Worm (Caenorhabditis elegans) whole organism, young adult: ENCODE data around the gene T22C8.6.

Experiments
- F10E7.11 ChIP-seq: sonication (generic microtip); optimal IDR thresholded peaks from 2 replicates; lab custom pipeline; 2017; ENCODE audit warnings: mild to moderate bottlenecking, missing genetic modification characterization, moderate library complexity, missing compliant biosample characterization
- F37B4.10 ChIP-seq: fragments of 200-800 bp; sonication (Bioruptor generic); IDR thresholded peaks from 2 replicates; pipeline ENCODE4 v1.3.6; 2022; ENCODE audit warnings: missing genetic modification characterization, missing compliant biosample characterization
- ZK185.1 ChIP-seq: sonication (generic microtip); optimal IDR thresholded peaks from 2 replicates; lab custom pipeline; 2016; ENCODE audit warnings: mild to moderate bottlenecking, missing genetic modification characterization, missing compliant biosample characterization; ENCODE audit not compliant: poor library complexity, severe bottlenecking
- cebp-2 ChIP-seq: fragments of 200-800 bp; sonication (Bioruptor generic); IDR thresholded peaks from 2 replicates; pipeline ENCODE4 v1.3.6; 2022; ENCODE audit warnings: missing genetic modification characterization, missing compliant biosample characterization
- dpl-1 ChIP-seq: fragments of 150-350 bp; optimal IDR thresholded peaks from 2 replicates; lab custom pipeline; 2014; ENCODE audit warnings: missing biosample characterization, missing genetic modification reagents, missing genetic modification characterization
- efl-1 ChIP-seq: fragments of 150-350 bp; optimal IDR thresholded peaks from 2 replicates; lab custom pipeline; 2014; ENCODE audit warnings: missing biosample characterization, missing genetic modification reagents, missing genetic modification characterization
- hlh-26 ChIP-seq: fragments of 200-800 bp; sonication (Bioruptor generic); conservative IDR thresholded peaks from 2 replicates; pipeline ENCODE4 v1.3.6; 2022; ENCODE audit warnings: missing genetic modification reagents, missing genetic modification characterization, missing compliant biosample characterization
- nhr-90 ChIP-seq: sonication (generic microtip); optimal IDR thresholded peaks from 2 replicates; lab custom pipeline; 2016; ENCODE audit warnings: missing genotype, mild to moderate bottlenecking, missing genetic modification characterization, missing compliant biosample characterization
- tbp1 ChIP-seq: fragments of 200-800 bp; sonication (Bioruptor generic); optimal IDR thresholded peaks from 2 replicates; lab custom pipeline; 2018; ENCODE audit warnings: mild to moderate bottlenecking, missing genetic modification characterization, missing compliant biosample characterization
- unc-62 ChIP-seq: fragments of 150-350 bp; optimal IDR thresholded peaks from 2 replicates; lab custom pipeline; 2014; ENCODE audit warnings: missing biosample characterization, missing genetic modification reagents, missing genetic modification characterization

DNA sequence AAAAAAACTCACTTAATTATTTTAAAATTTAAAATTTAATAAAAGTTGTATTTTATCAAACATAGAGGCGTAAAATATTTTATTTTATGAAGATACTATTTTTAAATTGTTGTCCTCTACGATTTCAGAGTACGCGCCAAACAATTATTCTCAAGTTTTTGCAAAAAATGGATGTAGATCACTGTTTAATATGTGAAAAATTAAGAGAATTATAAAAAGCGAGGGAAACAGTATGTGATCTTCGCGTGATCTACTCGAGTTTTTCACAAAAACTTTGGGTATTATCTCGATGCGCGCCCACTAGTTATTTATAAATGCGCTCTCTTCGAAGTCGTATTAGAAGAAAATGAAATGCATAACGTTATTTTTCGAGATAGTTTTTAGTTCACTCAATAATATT, 18.8 kb upstream of the T22C8.6 start:
- TF ChIP-seq efl-1 = peak; percentile 67
- TF ChIP-seq tbp1 (GFP tag; lab: Kevin White, UChicago) = no peak
- no peak for TF ChIP-seq F10E7.11
- TF ChIP-seq nhr-90 (tag; lab: Kevin White, UChicago) = no peak
- no peak for TF ChIP-seq ZK185.1 (tag; lab: Kevin White, UChicago)
- no peak for TF ChIP-seq unc-62
- no peak for TF ChIP-seq F37B4.10 (GFP tag; lab: Robert Waterston, UW)
- no peak for TF ChIP-seq cebp-2
- no peak for TF ChIP-seq hlh-26 (GFP tag; lab: Robert Waterston, UW)
- TF ChIP-seq dpl-1 (GFP tag; lab: Kevin White, UChicago) = no peak
